Worm (Caenorhabditis elegans): ENCODE measurements around the gene Y113G7A.12.
A peak's percentile ranks its signal among the peaks of the same experiment; 100 is the strongest.

Y113G7A.12 gene

ce11 chrV:20151432-20151831 is 9.0 kb downstream of the Y113G7A.12 start, which contains the start of gene F19B2.7:
F19B2.7 (plus strand) TSS chrV:20151732.
- no peak for TF ChIP-seq nhr-10 (tag; optimal IDR thresholded peaks at IDR 0.05)
- no peak for TF ChIP-seq ama-1 (optimal IDR thresholded peaks at IDR 0.05)
- TF ChIP-seq mbf-1 (tag; optimal IDR thresholded peaks at IDR 0.05): no peak
- no peak for TF ChIP-seq fos-1 (tag; optimal IDR thresholded peaks at IDR 0.05)
- TF ChIP-seq ztf-11 (tag; optimal IDR thresholded peaks at IDR 0.05): no peak

DNA sequence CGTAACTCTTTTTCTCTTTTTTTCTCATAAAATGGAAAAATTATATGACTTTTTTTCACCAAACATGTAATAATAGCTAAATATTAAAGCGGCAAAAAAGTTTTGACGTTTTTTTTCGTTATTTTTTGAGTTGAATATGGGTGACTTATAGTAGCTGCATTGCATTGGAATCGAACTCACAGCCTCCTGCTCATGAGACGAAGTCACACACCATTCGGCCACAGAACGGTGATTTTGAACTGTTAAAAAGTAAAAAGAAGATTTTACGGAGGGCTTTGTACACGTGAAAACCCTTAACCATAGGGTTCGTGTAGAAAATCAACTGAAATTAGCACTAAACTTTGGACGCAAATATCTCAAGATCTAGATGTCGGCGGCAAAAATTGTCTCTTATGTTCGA is 9.5 kb downstream of the Y113G7A.12 start:
- no peak for TF ChIP-seq ztf-1 (GFP tag; conservative IDR thresholded peaks at IDR 0.05)

- TF ChIP-seq unc-55 (GFP tag; optimal IDR thresholded peaks at IDR 0.05): no peak
- TF ChIP-seq mbf-1 (tag; optimal IDR thresholded peaks at IDR 0.05): no peak
- TF ChIP-seq nhr-10 (tag; optimal IDR thresholded peaks at IDR 0.05): no peak
- TF ChIP-seq mab-5 (tag; optimal IDR thresholded peaks at IDR 0.05): no peak
- TF ChIP-seq elt-3 (tag; optimal IDR thresholded peaks at IDR 0.05): no peak
Measured at ce11 chrV:20158223-20158622, 15.8 kb downstream of the Y113G7A.12 start, which contains the start of gene F19B2.6. F19B2.6 (plus strand) TSS chrV:20158523.

DNA sequence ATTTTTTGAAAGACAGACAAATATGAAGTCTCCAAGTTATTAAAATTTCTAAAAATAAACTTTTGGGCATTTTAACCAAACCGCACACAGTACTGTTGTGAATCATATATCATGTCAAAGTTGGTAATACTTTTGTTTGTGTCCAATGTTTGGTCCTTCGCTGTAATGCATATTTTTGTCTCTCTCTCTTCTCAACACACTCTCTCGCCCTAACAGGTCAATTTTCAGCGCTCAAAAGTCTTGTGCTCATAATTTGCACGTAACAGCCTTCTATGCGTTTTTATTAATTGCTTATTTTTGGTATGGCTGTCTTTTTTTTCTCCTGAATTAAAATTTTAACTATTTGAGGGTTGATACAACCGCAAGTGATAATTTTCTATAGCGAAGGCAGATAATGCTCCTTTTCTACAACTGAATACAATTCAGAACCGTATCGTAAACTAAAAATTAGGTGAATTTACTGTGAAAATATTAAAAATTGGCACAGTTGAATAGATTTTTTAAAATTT is 19.4 kb downstream of the Y113G7A.12 start:
- TF ChIP-seq mab-5 (tag; optimal IDR thresholded peaks at IDR 0.05): no peak
- no peak for TF ChIP-seq ceh-82 (tag; optimal IDR thresholded peaks at IDR 0.05)
- TF ChIP-seq ama-1 (optimal IDR thresholded peaks at IDR 0.05): no peak
- no peak for TF ChIP-seq egl-27 (tag; optimal IDR thresholded peaks at IDR 0.05)

DNA sequence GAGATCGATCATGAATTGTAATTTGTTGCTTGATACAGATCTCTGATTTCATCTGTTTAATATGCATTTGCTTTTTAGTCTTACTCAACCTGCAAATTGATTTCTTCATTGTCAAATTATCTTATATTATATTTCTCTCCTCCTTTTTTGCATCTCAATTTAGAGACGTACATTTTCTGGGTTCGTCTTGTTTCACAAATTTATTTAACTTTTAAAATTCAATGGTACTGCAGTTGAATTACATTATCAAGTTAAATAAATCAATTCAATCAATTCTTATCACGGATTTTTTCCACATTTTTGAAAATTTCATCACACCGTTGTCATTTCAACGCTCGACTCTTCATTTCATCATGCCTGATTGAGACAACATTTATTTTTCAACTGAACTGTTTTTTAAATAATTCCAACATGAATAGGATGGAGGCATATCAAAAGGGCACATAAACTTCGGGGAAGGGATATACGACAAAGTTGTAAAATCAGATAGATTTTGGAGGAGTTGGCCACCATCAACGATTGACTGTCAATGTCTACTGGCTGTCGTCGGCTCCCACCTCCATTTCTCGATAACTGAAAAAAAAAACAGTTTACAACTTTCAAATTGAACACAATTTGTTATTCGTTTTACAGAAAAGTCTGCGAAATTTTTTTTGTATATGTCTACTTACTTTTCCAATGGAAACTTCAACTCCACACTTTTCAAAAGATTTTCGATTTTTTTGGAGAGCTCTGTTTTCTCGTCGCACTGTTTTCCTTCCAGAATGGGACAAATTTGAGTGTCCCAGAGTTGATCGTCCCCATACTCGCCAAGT is 20.1 kb downstream of the Y113G7A.12 start:
- TF ChIP-seq ceh-82 (tag; optimal IDR thresholded peaks at IDR 0.05) (no peak), elt-3 (tag; optimal IDR thresholded peaks at IDR 0.05) (no peak), lin-39 (tag; optimal IDR thresholded peaks at IDR 0.05) (no peak), nhr-10 (tag; optimal IDR thresholded peaks at IDR 0.05) (no peak), fos-1 (tag; optimal IDR thresholded peaks at IDR 0.05) (peak; percentile 23), skn-1 (tag; optimal IDR thresholded peaks at IDR 0.05) (no peak), sem-4 (tag; optimal IDR thresholded peaks at IDR 0.05) (no peak), unc-55 (GFP tag; optimal IDR thresholded peaks at IDR 0.05) (no peak), nhr-11 (tag; optimal IDR thresholded peaks at IDR 0.05) (no peak), ama-1 (optimal IDR thresholded peaks at IDR 0.05) (peak; percentile 86), nhr-12 (tag; optimal IDR thresholded peaks at IDR 0.05) (no peak), elt-1 (tag; optimal IDR thresholded peaks at IDR 0.05) (no peak), nhr-6 (tag; optimal IDR thresholded peaks at IDR 0.05) (no peak), gmeb-1 (tag; optimal IDR thresholded peaks at IDR 0.05) (peak; percentile 73), sma-9 (GFP tag; optimal IDR thresholded peaks at IDR 0.05) (peak; percentile 17), sma-9 (tag; optimal IDR thresholded peaks at IDR 0.05) (no peak), F13H6.1 (tag; optimal IDR thresholded peaks at IDR 0.05) (no peak), lin-13 (GFP tag; optimal IDR thresholded peaks at IDR 0.05) (peak; percentile 27), crh-2 (tag; optimal IDR thresholded peaks at IDR 0.05) (peak; percentile 30)

ce11 chrV:20163105-20163449 is 20.7 kb downstream of the Y113G7A.12 start:
- TF ChIP-seq ama-1 (optimal IDR thresholded peaks at IDR 0.05): peak; percentile 58
- TF ChIP-seq nhr-129 (tag; optimal IDR thresholded peaks at IDR 0.05): no peak
- TF ChIP-seq egl-27 (tag; optimal IDR thresholded peaks at IDR 0.05): no peak

- TF ChIP-seq peb-1 (tag; optimal IDR thresholded peaks at IDR 0.05): no peak
- no peak for TF ChIP-seq ztf-4 (tag; optimal IDR thresholded peaks at IDR 0.05)
- peak; percentile 65 for TF ChIP-seq sma-3 (GFP tag; optimal IDR thresholded peaks at IDR 0.05)
- peak in 1 of 2 experiments; percentile 35 for TF ChIP-seq lsy-2 (tag; optimal IDR thresholded peaks at IDR 0.05)
- TF ChIP-seq crh-2 (tag; optimal IDR thresholded peaks at IDR 0.05): peak; percentile 95
- TF ChIP-seq aly-2 (tag; optimal IDR thresholded peaks at IDR 0.05): no peak
- TF ChIP-seq blmp-1 (tag; optimal IDR thresholded peaks at IDR 0.05; ENCODE audit: insufficient read depth): no peak
- no peak for TF ChIP-seq elt-3 (tag; optimal IDR thresholded peaks at IDR 0.05)
- TF ChIP-seq dmd-4 (tag; optimal IDR thresholded peaks at IDR 0.05): no peak
- peak; percentile 39 for TF ChIP-seq F13H6.1 (tag; optimal IDR thresholded peaks at IDR 0.05)
- TF ChIP-seq ceh-16 (tag; optimal IDR thresholded peaks at IDR 0.05): no peak
- no peak for TF ChIP-seq C34F6.9 (tag; optimal IDR thresholded peaks at IDR 0.05)
- peak; percentile 69 for TF ChIP-seq fos-1 (tag; optimal IDR thresholded peaks at IDR 0.05)
- TF ChIP-seq nhr-77 (tag; optimal IDR thresholded peaks at IDR 0.05): no peak
- no peak for TF ChIP-seq mdl-1 (tag; optimal IDR thresholded peaks at IDR 0.05)
- no peak for TF ChIP-seq ZK546.5 (tag; optimal IDR thresholded peaks at IDR 0.05)
- TF ChIP-seq unc-62 (GFP tag; optimal IDR thresholded peaks at IDR 0.05): no peak
- TF ChIP-seq nhr-11 (tag; optimal IDR thresholded peaks at IDR 0.05): no peak
- TF ChIP-seq gmeb-1 (tag; optimal IDR thresholded peaks at IDR 0.05): peak; percentile 63
- peak; percentile 43 for TF ChIP-seq nhr-129 (tag; optimal IDR thresholded peaks at IDR 0.05)
Measured at ce11 chrV:20164059-20164892, 21.9 kb downstream of the Y113G7A.12 start, which contains the start of gene F19B2.5. F19B2.5 (minus strand) TSS chrV:20164165.

Data from whole organism, L2 larva.